Fruit fly (Drosophila melanogaster) whole organism, wandering third instar larva: ENCODE results near the gene TwdlE.

Source experiments
- Abd-B ChIP-seq: fragments of >200 bp; optimal IDR thresholded peaks from 2 replicates; lab custom pipeline; 2017; ENCODE audit warnings: missing biosample characterization, missing genetic modification characterization
- CG32264 ChIP-seq: fragments of 200-800 bp; sonication (Bioruptor generic); optimal IDR thresholded peaks from 2 replicates; lab custom pipeline; 2016; ENCODE audit warnings: missing biosample characterization, missing genetic modification characterization
- CG9705 ChIP-seq: fragments of 200-800 bp; sonication (Bioruptor generic); optimal IDR thresholded peaks from 2 replicates; lab custom pipeline; 2018; ENCODE audit warnings: missing biosample characterization, mild to moderate bottlenecking, missing genetic modification characterization
- CrebA ChIP-seq: fragments of 200-800 bp; sonication (Bioruptor generic); optimal IDR thresholded peaks from 2 replicates; lab custom pipeline; 2016; ENCODE audit warnings: missing biosample characterization, mild to moderate bottlenecking, missing genetic modification characterization, borderline replicate concordance
- Dfd ChIP-seq: fragments of >200 bp; optimal IDR thresholded peaks from 2 replicates; lab custom pipeline; 2017; ENCODE audit warnings: missing biosample characterization, missing genetic modification characterization
- Dif ChIP-seq: fragments of 200-275, 200-300 bp; sonication (Bioruptor generic); optimal IDR thresholded peaks from 2 replicates; lab custom pipeline; 2018; ENCODE audit warnings: missing biosample characterization, missing genetic modification characterization; ENCODE audit not compliant: partially characterized antibody
- GATAd ChIP-seq: sonication (Bioruptor generic); optimal IDR thresholded peaks from 2 replicates; lab custom pipeline; 2016; ENCODE audit warnings: missing biosample characterization, missing genetic modification characterization
- HLH106 ChIP-seq: fragments of 200-800 bp; optimal IDR thresholded peaks from 3 replicates; lab custom pipeline; 2019; ENCODE audit warnings: missing biosample characterization, mild to moderate bottlenecking, missing genetic modification characterization, moderate library complexity
- Hnf4 ChIP-seq: fragments of 200-800 bp; sonication (Bioruptor generic); optimal IDR thresholded peaks from 2 replicates; lab custom pipeline; 2016; ENCODE audit warnings: missing biosample characterization, mild to moderate bottlenecking, missing genetic modification characterization
- Hr78 ChIP-seq: fragments of >200 bp; optimal IDR thresholded peaks from 2 replicates; lab custom pipeline; 2017; ENCODE audit warnings: missing biosample characterization, missing genetic modification characterization
- Hr83 ChIP-seq: fragments of 200-300 bp; sonication (Bioruptor generic); optimal IDR thresholded peaks from 2 replicates; lab custom pipeline; 2016; ENCODE audit warnings: missing biosample characterization, mild to moderate bottlenecking, missing genetic modification characterization, moderate library complexity; ENCODE audit not compliant: poor library complexity, severe bottlenecking
- Jra ChIP-seq: sonication (Bioruptor generic); optimal IDR thresholded peaks from 2 replicates; lab custom pipeline; 2016; ENCODE audit warnings: missing biosample characterization, missing genetic modification characterization
- Mio ChIP-seq: sonication (Bioruptor generic); optimal IDR thresholded peaks from 2 replicates; lab custom pipeline; 2016; ENCODE audit warnings: missing biosample characterization, missing genetic modification characterization
- Myc ChIP-seq: fragments of >200 bp; optimal IDR thresholded peaks from 2 replicates; lab custom pipeline; 2017
- N ChIP-seq: fragments of >200 bp; optimal IDR thresholded peaks from 2 replicates; lab custom pipeline; 2018; ENCODE audit warnings: missing biosample characterization, missing external identifiers, missing genetic modification characterization
- OdsH ChIP-seq: fragments of 200-800 bp; sonication (Bioruptor generic); optimal IDR thresholded peaks from 2 replicates; lab custom pipeline; 2016; ENCODE audit warnings: missing biosample characterization, mild to moderate bottlenecking, missing genetic modification characterization
- Rel ChIP-seq, 2 experiments: fragments of 200-800 bp; sonication (Bioruptor generic) in 1 of 2; optimal IDR thresholded peaks; 2 replicates in 1 of 2; 3 replicates in 1 of 2; lab custom pipeline; 2016 to 2019; ENCODE audit warnings: mild to moderate bottlenecking in 2 of 2, missing biosample characterization in 2 of 2, missing genetic modification characterization in 2 of 2, moderate library complexity in 1 of 2
- Sp1 ChIP-seq: fragments of 200-800 bp; sonication (Bioruptor generic); optimal IDR thresholded peaks from 3 replicates; lab custom pipeline; 2019; ENCODE audit warnings: missing biosample characterization, mild to moderate bottlenecking, missing genetic modification characterization, moderate library complexity
- Vsx2 ChIP-seq: fragments of 200-300, 225-300 bp; sonication (Bioruptor generic); optimal IDR thresholded peaks from 2 replicates; lab custom pipeline; 2018; ENCODE audit warnings: missing biosample characterization, missing genetic modification characterization; ENCODE audit not compliant: partially characterized antibody
- br ChIP-seq: fragments of 200-800 bp; sonication (Bioruptor generic); optimal IDR thresholded peaks from 2 replicates; lab custom pipeline; 2016; ENCODE audit warnings: missing biosample characterization, missing genetic modification characterization
- brk ChIP-seq: fragments of 200-800 bp; sonication (Bioruptor generic); optimal IDR thresholded peaks from 2 replicates; lab custom pipeline; 2016; ENCODE audit warnings: missing biosample characterization, mild to moderate bottlenecking, missing genetic modification characterization
- dl ChIP-seq, 2 experiments: fragments of 175-275, 200-275 bp in 1 of 2; fragments of 200-275 bp in 1 of 2; sonication (Bioruptor generic); optimal IDR thresholded peaks; lab custom pipeline; 2018; ENCODE audit warnings: mild to moderate bottlenecking in 2 of 2, missing biosample characterization in 2 of 2, missing genetic modification characterization in 2 of 2, moderate library complexity in 2 of 2; ENCODE audit not compliant: partially characterized antibody in 2 of 2, insufficient read depth in 1 of 2
- dmrt93B ChIP-seq: fragments of 200-800 bp; sonication (Bioruptor generic); optimal IDR thresholded peaks from 2 replicates; lab custom pipeline; 2018; ENCODE audit warnings: missing biosample characterization, mild to moderate bottlenecking, missing genetic modification characterization
- dsf ChIP-seq: sonication (Bioruptor generic); optimal IDR thresholded peaks from 2 replicates; lab custom pipeline; 2016; ENCODE audit warnings: missing biosample characterization, missing genetic modification characterization, borderline replicate concordance
- ey ChIP-seq: fragments of 200-800 bp; sonication (Bioruptor generic); optimal IDR thresholded peaks from 2 replicates; lab custom pipeline; 2016; ENCODE audit warnings: missing biosample characterization, missing genetic modification characterization
- foxo ChIP-seq, 2 experiments: fragments of 200-800 bp; sonication (Bioruptor generic); optimal IDR thresholded peaks; 2 replicates in 1 of 2; 3 replicates in 1 of 2; lab custom pipeline; 2016 to 2017; ENCODE audit warnings: missing biosample characterization in 2 of 2, missing genetic modification characterization in 2 of 2
- fru ChIP-seq: fragments of 200-800 bp; sonication (Bioruptor generic); optimal IDR thresholded peaks from 3 replicates; lab custom pipeline; 2016; ENCODE audit warnings: missing biosample characterization, mild to moderate bottlenecking, missing genetic modification characterization
- h ChIP-seq: fragments of 200-800 bp; sonication (Bioruptor generic); optimal IDR thresholded peaks from 3 replicates; lab custom pipeline; 2016; ENCODE audit warnings: missing biosample characterization, mild to moderate bottlenecking, missing genetic modification characterization
- jim ChIP-seq: fragments of 175-275, 200-325 bp; sonication (Bioruptor generic); optimal IDR thresholded peaks from 2 replicates; lab custom pipeline; 2016; ENCODE audit warnings: missing biosample characterization, mild to moderate bottlenecking, missing genetic modification characterization
- lola ChIP-seq: fragments of >200 bp; optimal IDR thresholded peaks from 2 replicates; lab custom pipeline; 2017; ENCODE audit warnings: missing biosample characterization, missing genetic modification characterization
- pan ChIP-seq: fragments of >200 bp; optimal IDR thresholded peaks from 2 replicates; lab custom pipeline; 2017
- psq ChIP-seq: fragments of 200-800 bp; sonication (Bioruptor generic); optimal IDR thresholded peaks from 3 replicates; lab custom pipeline; 2017; ENCODE audit warnings: missing biosample characterization, mild to moderate bottlenecking, missing genetic modification characterization, moderate library complexity
- rgr ChIP-seq: fragments of 200-800 bp; sonication (Bioruptor generic); optimal IDR thresholded peaks from 3 replicates; lab custom pipeline; 2016; ENCODE audit warnings: missing biosample characterization, mild to moderate bottlenecking, missing genetic modification characterization
- sage ChIP-seq: fragments of 200-800 bp; sonication (Bioruptor generic); optimal IDR thresholded peaks from 2 replicates; lab custom pipeline; 2016; ENCODE audit warnings: missing biosample characterization, mild to moderate bottlenecking, missing genetic modification characterization
- sv ChIP-seq: fragments of 200-800 bp; sonication (Bioruptor generic); optimal IDR thresholded peaks from 3 replicates; lab custom pipeline; 2016; ENCODE audit warnings: missing biosample characterization, missing genetic modification characterization
- tai ChIP-seq: sonication (Bioruptor generic); optimal IDR thresholded peaks from 2 replicates; lab custom pipeline; 2016; ENCODE audit warnings: missing biosample characterization, missing genetic modification characterization
- usp ChIP-seq: fragments of >200 bp; optimal IDR thresholded peaks from 2 replicates; lab custom pipeline; 2017; ENCODE audit warnings: missing biosample characterization, missing genetic modification characterization
- woc ChIP-seq: sonication (Bioruptor generic); optimal IDR thresholded peaks from 2 replicates; lab custom pipeline; 2016; ENCODE audit warnings: missing biosample characterization, mild to moderate bottlenecking, missing genetic modification characterization

TwdlE gene

DNA sequence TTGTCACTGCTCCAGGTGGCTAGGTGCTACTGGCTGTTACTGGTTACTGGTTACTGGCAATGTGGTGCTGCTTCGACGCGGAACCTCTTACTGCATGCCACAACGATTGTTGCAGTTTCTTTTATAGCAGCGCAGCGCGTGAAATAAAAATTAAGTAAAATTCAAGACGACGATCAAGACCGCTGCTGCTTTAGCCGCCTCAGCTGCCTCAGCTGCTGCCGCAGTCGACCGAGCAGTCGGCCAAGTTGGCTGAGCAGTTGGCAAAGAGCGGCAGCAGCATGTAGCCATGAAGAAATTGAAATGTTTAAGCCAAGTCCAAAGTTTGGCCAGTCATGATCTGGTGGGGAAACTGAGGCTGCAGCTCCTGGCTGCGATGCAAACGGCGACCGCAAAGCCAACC lies at the start of gene TwdlE:
TwdlE (minus strand) TSS at position 101 of the 400 bp plus-strand sequence.
- TF ChIP-seq dl (GFP tag; optimal IDR thresholded peaks at IDR 0.05; lab: Kevin White, UChicago; ENCODE audit: insufficient read depth in 1 of 2, partially characterized antibody in 2 of 2) (no peak), GATAd (GFP tag; lab: Kevin White, UChicago) (no peak), tai (GFP tag; lab: Kevin White, UChicago) (no peak), br (GFP tag; lab: Kevin White, UChicago) (no peak), fru (no peak), Mio (GFP tag; lab: Kevin White, UChicago) (no peak), lola (no peak), rgr (GFP tag; lab: Kevin White, UChicago) (no peak), woc (GFP tag; lab: Kevin White, UChicago) (no peak), sage (no peak), psq (no peak), dsf (GFP tag; lab: Kevin White, UChicago) (no peak), Sp1 (GFP tag; lab: Kevin White, UChicago) (no peak), CrebA (GFP tag; lab: Kevin White, UChicago) (no peak), Myc (lab: Kevin White, UChicago) (no peak), ey (GFP tag; lab: Kevin White, UChicago) (no peak), Hr78 (GFP tag; lab: Kevin White, UChicago) (no peak)
- TF ChIP-seq, all 38 proteins: peak for 0

DNA sequence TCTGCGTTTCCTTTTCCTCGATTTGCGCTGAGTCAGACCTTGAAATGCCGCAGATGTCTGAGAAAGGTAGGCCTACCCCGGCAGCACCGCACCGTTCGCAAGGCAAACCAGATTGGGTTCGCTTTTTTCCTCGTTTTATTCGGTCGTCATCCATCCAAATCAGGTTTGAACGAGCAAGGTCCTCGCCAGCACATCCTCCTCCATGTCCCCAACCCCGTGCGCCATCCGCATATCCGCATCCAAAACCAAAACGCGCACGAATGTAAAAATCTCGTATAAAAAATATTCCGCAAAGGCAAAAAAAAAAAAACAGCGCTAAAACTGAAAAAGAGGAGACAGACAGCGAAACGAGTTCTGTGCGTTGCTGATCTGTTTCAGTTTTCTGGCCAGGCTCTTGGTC lies 49.2 kb upstream of the TwdlE start:
- TF ChIP-seq dmrt93B (GFP tag; lab: Kevin White, UChicago) (no peak), foxo (GFP tag; optimal IDR thresholded peaks at IDR 0.05; lab: Kevin White, UChicago) (no peak), Mio (GFP tag; lab: Kevin White, UChicago) (no peak), Rel (GFP tag; optimal IDR thresholded peaks at IDR 0.05; lab: Kevin White, UChicago) (peak; percentile 54), Rel (tag; optimal IDR thresholded peaks at IDR 0.05; lab: Kevin White, UChicago) (no peak), CrebA (GFP tag; lab: Kevin White, UChicago) (peak; percentile 80), usp (GFP tag; lab: Kevin White, UChicago) (no peak), Vsx2 (GFP tag; lab: Kevin White, UChicago) (peak; percentile 67), OdsH (GFP tag; lab: Kevin White, UChicago) (no peak), N (no peak), Jra (GFP tag; lab: Kevin White, UChicago) (peak; percentile 64), Hr83 (no peak), psq (no peak), Dfd (GFP tag; lab: Kevin White, UChicago) (no peak), brk (peak; percentile 10), jim (peak; percentile 49), dl (GFP tag; optimal IDR thresholded peaks at IDR 0.05; lab: Kevin White, UChicago; ENCODE audit: insufficient read depth in 1 of 2, partially characterized antibody in 2 of 2) (peak; percentile 5 to 26), Dif (peak; percentile 57)

DNA sequence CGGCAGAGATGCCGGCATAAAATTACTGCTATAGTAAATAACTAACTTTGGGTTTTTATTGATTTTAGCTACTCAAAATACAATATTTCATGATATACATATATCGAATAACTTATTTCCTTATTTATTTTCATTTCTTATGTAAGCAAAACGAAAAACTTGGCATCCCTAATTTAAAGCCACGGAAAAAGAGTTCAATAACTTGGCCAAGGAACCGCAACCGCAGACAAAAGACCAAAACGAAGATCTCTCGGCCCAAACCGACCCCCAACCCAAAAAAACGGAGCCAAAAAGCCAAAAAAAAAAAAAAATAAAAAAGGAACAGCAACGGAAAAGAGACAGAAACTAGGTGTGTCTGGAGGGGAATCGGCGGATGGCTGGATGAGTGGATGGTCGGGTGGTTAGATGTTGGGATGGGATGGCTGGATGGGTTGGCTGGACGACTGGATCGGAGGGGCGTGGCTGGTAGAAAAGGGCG lies 48.7 kb upstream of the TwdlE start:
- peak; percentile 84 for TF ChIP-seq h
- TF ChIP-seq psq: peak; percentile 70
- peak; percentile 55 for TF ChIP-seq CG9705 (GFP tag; lab: Kevin White, UChicago)
- TF ChIP-seq HLH106: peak; percentile 81
- TF ChIP-seq dl (GFP tag; optimal IDR thresholded peaks at IDR 0.05; lab: Kevin White, UChicago; ENCODE audit: insufficient read depth in 1 of 2, partially characterized antibody in 2 of 2): no peak
- TF ChIP-seq br (GFP tag; lab: Kevin White, UChicago): peak; percentile 55
- TF ChIP-seq CrebA (GFP tag; lab: Kevin White, UChicago): peak; percentile 56
- peak; percentile 31 for TF ChIP-seq dmrt93B (GFP tag; lab: Kevin White, UChicago)
- no peak for TF ChIP-seq Dfd (GFP tag; lab: Kevin White, UChicago)
- TF ChIP-seq Dif: no peak
- no peak for TF ChIP-seq Hr78 (GFP tag; lab: Kevin White, UChicago)
- peak; percentile 60 for TF ChIP-seq ey (GFP tag; lab: Kevin White, UChicago)
- TF ChIP-seq Sp1 (GFP tag; lab: Kevin White, UChicago): peak; percentile 72
- TF ChIP-seq Jra (GFP tag; lab: Kevin White, UChicago): no peak
- no peak for TF ChIP-seq GATAd (GFP tag; lab: Kevin White, UChicago)
- peak; percentile 75 for TF ChIP-seq woc (GFP tag; lab: Kevin White, UChicago)
- no peak for TF ChIP-seq Vsx2 (GFP tag; lab: Kevin White, UChicago)
- peak; percentile 48 for TF ChIP-seq sage
- TF ChIP-seq CG32264 (GFP tag; lab: Kevin White, UChicago): peak; percentile 16
- TF ChIP-seq Hr83: no peak
- TF ChIP-seq foxo (GFP tag; optimal IDR thresholded peaks at IDR 0.05; lab: Kevin White, UChicago): peak in 1 of 2 experiments; percentile 65
- peak; percentile 62 for TF ChIP-seq tai (GFP tag; lab: Kevin White, UChicago)
- TF ChIP-seq lola: no peak
- TF ChIP-seq Abd-B (GFP tag; lab: Kevin White, UChicago): no peak
- TF ChIP-seq sv (GFP tag; lab: Kevin White, UChicago): no peak
- TF ChIP-seq Myc (lab: Kevin White, UChicago): no peak
- TF ChIP-seq N: no peak
- TF ChIP-seq OdsH (GFP tag; lab: Kevin White, UChicago): peak; percentile 73
- TF ChIP-seq dsf (GFP tag; lab: Kevin White, UChicago): no peak
- peak; percentile 60 for TF ChIP-seq Rel (GFP tag; optimal IDR thresholded peaks at IDR 0.05; lab: Kevin White, UChicago)
- TF ChIP-seq Rel (tag; optimal IDR thresholded peaks at IDR 0.05; lab: Kevin White, UChicago): no peak
- TF ChIP-seq usp (GFP tag; lab: Kevin White, UChicago): no peak
- no peak for TF ChIP-seq pan (lab: Kevin White, UChicago)
- peak; percentile 42 for TF ChIP-seq brk
- TF ChIP-seq rgr (GFP tag; lab: Kevin White, UChicago): peak; percentile 45
- TF ChIP-seq fru: peak; percentile 81
- peak; percentile 94 for TF ChIP-seq jim
- no peak for TF ChIP-seq Mio (GFP tag; lab: Kevin White, UChicago)
- peak; percentile 30 for TF ChIP-seq Hnf4
